Worm (Caenorhabditis elegans) whole organism, midembryonic: Measurements from ENCODE around the gene T01C8.2.

ENCODE experiments used
- T22C8.4 ChIP-seq: fragments of 200-800 bp; sonication (Bioruptor generic); IDR thresholded peaks from 2 replicates; pipeline ENCODE4 v1.3.6; 2022; ENCODE audit warnings: missing genetic modification characterization, missing compliant biosample characterization
- cog-1 ChIP-seq: sonication (generic microtip); optimal IDR thresholded peaks from 2 replicates; lab custom pipeline; 2016; ENCODE audit warnings: missing genetic modification characterization, missing compliant biosample characterization
- flt-1 ChIP-seq: fragments of 200-800 bp; sonication (Bioruptor generic); IDR thresholded peaks from 2 replicates; pipeline ENCODE4 v1.3.6; 2022; ENCODE audit warnings: missing genetic modification characterization, missing compliant biosample characterization
- klf-2 ChIP-seq: fragments of 200-800 bp; sonication (Bioruptor generic); conservative IDR thresholded peaks from 2 replicates; pipeline ENCODE4 v1.3.6; 2022; ENCODE audit warnings: missing genetic modification reagents, missing genetic modification characterization, missing compliant biosample characterization
- med-1 ChIP-seq: sonication (generic microtip); optimal IDR thresholded peaks from 2 replicates; lab custom pipeline; 2017; ENCODE audit warnings: missing genetic modification characterization, mild to moderate bottlenecking, missing compliant biosample characterization, antibody characterized with exemption, missing genetic modification reagents; ENCODE audit not compliant: insufficient read depth
- ref-1 ChIP-seq: fragments of 200-800 bp; sonication (Bioruptor generic); conservative IDR thresholded peaks from 2 replicates; pipeline ENCODE4 v1.3.6; 2022; ENCODE audit warnings: missing genetic modification reagents, missing genetic modification characterization, missing compliant biosample characterization
- tab-1 ChIP-seq: fragments of 200-800 bp; sonication (Bioruptor generic); IDR thresholded peaks from 2 replicates; pipeline ENCODE4 v1.3.6; 2022; ENCODE audit warnings: missing genetic modification characterization, missing compliant biosample characterization
- ztf-23 ChIP-seq: fragments of 200-800 bp; sonication (Bioruptor generic); IDR thresholded peaks from 2 replicates; pipeline ENCODE4 v1.3.6; 2022; ENCODE audit warnings: missing genetic modification reagents, missing genetic modification characterization, missing compliant biosample characterization
- ztf-29 ChIP-seq: fragments of 200-800 bp; sonication (Bioruptor generic); IDR thresholded peaks from 2 replicates; pipeline ENCODE4 v1.3.6; 2022; ENCODE audit warnings: missing genetic modification reagents, missing genetic modification characterization, missing compliant biosample characterization

Gene T01C8.2

DNA sequence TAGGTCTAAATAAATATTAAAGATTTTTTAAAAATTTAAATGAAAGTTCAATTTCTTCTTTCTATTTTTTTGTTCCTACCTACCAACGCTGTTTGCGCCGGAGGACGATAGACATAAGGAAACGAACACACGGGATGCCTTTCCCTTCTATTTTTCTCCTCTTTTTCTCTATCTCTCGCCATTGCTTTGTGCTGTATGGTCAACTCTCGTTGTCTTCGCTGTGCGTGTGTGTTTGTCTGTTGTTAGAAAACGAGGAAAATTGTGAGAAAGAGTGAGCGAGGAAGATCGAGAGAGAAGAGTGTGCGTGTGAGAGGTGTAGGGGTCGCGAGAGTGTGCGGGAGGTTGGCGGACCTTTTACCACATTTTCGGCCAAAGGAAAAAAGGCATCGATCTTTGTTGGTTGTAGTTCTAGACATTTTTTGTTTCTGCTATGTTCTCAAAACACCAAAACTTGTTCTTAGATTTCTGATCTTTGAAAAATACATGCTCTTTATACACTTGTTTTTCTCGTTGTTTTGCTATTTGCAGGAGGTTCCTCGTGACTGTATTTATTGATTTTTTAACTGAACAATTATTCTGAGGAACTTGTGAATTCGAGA, 12.9 kb downstream of the T01C8.2 start:
- TF ChIP-seq klf-2 (GFP tag; lab: Robert Waterston, UW): no peak
- TF ChIP-seq T22C8.4 (GFP tag; lab: Robert Waterston, UW): no peak
- no peak for TF ChIP-seq tab-1 (GFP tag; lab: Robert Waterston, UW)
- no peak for TF ChIP-seq ztf-23 (GFP tag; lab: Robert Waterston, UW)
- TF ChIP-seq med-1: no peak
- TF ChIP-seq ref-1 (GFP tag; lab: Robert Waterston, UW): no peak
- TF ChIP-seq ztf-29 (GFP tag; lab: Robert Waterston, UW): no peak
- no peak for TF ChIP-seq cog-1 (tag; lab: Kevin White, UChicago)
- no peak for TF ChIP-seq flt-1 (GFP tag; lab: Robert Waterston, UW)

DNA sequence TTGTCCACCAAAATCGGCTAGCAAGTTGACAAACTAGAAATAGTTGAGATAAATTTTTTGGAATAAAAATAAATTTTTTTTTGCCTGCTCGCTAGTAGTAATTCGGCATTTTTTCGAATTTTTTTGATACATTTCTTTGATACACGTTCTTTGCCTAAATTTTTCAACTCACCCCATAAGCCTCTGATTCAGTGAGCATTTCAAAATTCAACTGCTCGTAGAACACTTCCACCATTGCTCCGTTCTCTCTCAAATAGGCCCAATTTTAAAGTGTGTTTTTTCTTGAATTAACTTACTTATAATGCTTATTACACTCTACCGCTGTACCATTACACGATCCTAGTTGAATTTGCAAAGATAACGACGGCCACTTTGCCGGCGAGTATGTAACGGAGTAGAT, 17.3 kb downstream of the T01C8.2 start:
- TF ChIP-seq klf-2 (GFP tag; lab: Robert Waterston, UW): no peak
- no peak for TF ChIP-seq ref-1 (GFP tag; lab: Robert Waterston, UW)
- TF ChIP-seq ztf-23 (GFP tag; lab: Robert Waterston, UW): no peak
- TF ChIP-seq med-1: no peak
- TF ChIP-seq flt-1 (GFP tag; lab: Robert Waterston, UW): no peak
- TF ChIP-seq cog-1 (tag; lab: Kevin White, UChicago): no peak
- TF ChIP-seq ztf-29 (GFP tag; lab: Robert Waterston, UW): no peak
- no peak for TF ChIP-seq tab-1 (GFP tag; lab: Robert Waterston, UW)
- TF ChIP-seq T22C8.4 (GFP tag; lab: Robert Waterston, UW): no peak

DNA sequence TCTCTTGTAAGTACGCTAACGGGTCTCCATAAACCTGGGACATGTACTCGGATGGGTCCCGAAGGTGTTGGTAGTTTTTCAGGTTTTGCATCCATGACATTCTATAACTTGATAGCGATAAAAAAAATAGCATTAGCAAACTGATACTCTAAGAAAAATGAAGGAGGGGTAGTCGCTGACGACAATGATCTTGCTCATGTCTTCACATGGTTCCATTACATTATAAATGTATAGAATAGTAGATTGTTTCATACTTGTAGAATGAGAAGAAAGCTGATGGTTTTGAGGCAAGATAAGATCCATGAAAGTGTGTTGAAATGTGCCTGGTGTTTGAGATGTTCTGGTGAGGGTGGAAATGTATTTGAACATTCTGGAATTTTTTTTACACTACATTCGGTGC, 20.8 kb downstream of the T01C8.2 start, which contains the start of gene mec-4:
Gene mec-4 (minus strand): TSS at position 101 of the 400 bp plus-strand sequence.
- TF ChIP-seq ztf-29 (GFP tag; lab: Robert Waterston, UW): no peak
- no peak for TF ChIP-seq med-1
- no peak for TF ChIP-seq T22C8.4 (GFP tag; lab: Robert Waterston, UW)

DNA sequence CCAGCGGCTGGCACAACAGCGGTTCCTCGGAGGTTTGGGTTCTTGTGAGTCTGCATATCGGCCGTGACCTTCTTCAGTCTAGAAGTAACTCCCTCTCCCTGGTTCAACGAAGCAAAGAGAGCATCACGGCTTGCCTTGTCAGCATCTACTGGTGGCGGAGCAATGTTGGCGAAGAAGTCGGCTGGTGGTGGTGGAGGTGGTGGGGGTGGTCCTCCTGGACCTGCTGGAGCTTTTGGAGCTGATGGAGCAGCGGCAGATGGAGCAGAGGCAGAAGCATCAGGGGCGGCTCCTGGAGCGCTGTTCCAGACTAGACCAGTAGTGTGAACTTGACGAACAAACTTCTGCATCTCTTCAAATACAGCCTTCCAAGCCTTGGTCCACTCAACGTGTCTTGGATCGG, 22.3 kb downstream of the T01C8.2 start:
- TF ChIP-seq ztf-23 (GFP tag; lab: Robert Waterston, UW) (no peak), ztf-29 (GFP tag; lab: Robert Waterston, UW) (no peak), med-1 (no peak), cog-1 (tag; lab: Kevin White, UChicago) (no peak), flt-1 (GFP tag; lab: Robert Waterston, UW) (no peak), ref-1 (GFP tag; lab: Robert Waterston, UW) (no peak), T22C8.4 (GFP tag; lab: Robert Waterston, UW) (no peak), tab-1 (GFP tag; lab: Robert Waterston, UW) (no peak), klf-2 (GFP tag; lab: Robert Waterston, UW) (no peak)

DNA sequence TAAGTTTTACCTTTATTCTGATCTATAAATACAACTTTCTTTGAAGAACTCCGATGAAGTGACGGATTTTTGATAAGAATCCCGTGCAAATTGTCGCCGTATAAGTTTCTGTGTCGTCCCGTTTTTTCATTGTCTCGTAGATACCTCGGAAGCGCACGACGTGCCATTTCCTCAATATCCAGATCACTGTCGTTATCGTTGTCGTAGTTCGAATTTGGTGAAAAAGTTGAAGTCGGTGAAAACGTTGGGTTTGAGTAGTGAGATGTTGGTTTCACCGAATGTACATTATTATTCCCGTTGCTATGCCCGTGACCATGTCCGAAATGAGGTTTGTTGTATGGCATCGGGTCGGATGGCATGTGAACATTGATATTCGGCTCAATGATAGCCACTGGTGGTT, 23.5 kb downstream of the T01C8.2 start:
- TF ChIP-seq T22C8.4 (GFP tag; lab: Robert Waterston, UW) (no peak), ref-1 (GFP tag; lab: Robert Waterston, UW) (no peak), cog-1 (tag; lab: Kevin White, UChicago) (no peak), ztf-23 (GFP tag; lab: Robert Waterston, UW) (no peak), med-1 (no peak), tab-1 (GFP tag; lab: Robert Waterston, UW) (no peak), klf-2 (GFP tag; lab: Robert Waterston, UW) (no peak), flt-1 (GFP tag; lab: Robert Waterston, UW) (no peak), ztf-29 (GFP tag; lab: Robert Waterston, UW) (no peak)

DNA sequence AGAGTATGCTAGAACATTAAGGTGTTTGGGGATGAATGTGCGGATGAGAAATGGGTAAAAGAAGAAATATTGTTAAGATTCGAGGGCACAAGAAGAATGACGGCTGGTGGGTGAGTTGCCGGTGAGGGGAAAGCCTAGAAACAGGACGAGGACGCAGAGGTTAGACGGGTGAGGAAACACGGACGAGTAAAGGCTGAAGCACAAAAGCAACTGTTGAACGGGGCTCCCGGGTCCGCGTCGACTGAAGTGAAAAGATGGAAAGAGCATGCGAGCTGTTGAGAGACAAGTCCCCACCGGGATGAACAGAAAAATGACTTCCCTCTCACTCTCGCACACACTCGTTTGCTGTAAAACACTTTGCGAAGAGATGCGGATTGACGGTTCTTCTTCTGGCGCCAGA, 25.7 kb downstream of the T01C8.2 start:
- TF ChIP-seq klf-2 (GFP tag; lab: Robert Waterston, UW): no peak
- no peak for TF ChIP-seq flt-1 (GFP tag; lab: Robert Waterston, UW)
- TF ChIP-seq ztf-29 (GFP tag; lab: Robert Waterston, UW): no peak
- TF ChIP-seq med-1: no peak
- TF ChIP-seq ztf-23 (GFP tag; lab: Robert Waterston, UW): no peak
- no peak for TF ChIP-seq T22C8.4 (GFP tag; lab: Robert Waterston, UW)
- TF ChIP-seq tab-1 (GFP tag; lab: Robert Waterston, UW): no peak
- no peak for TF ChIP-seq cog-1 (tag; lab: Kevin White, UChicago)
- no peak for TF ChIP-seq ref-1 (GFP tag; lab: Robert Waterston, UW)

DNA sequence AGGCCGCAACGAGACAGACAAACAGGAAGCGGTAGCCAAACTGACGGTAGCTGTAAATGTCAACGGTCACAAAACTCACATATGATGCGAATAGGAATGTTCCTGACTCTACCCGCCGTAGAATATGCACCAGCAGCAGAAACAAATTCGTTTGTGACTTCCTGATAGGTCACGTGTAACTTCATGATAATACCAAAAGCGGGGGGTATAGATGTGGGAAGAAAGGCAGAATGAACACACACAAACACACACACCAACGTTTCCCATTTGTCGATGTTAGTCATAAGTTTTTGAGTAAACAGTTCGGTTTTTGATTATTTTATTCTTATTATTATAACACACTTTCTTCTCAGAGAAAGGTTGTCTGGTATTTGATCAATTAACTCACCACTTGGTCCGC, 26.9 kb downstream of the T01C8.2 start:
- TF ChIP-seq ztf-29 (GFP tag; lab: Robert Waterston, UW) (no peak), klf-2 (GFP tag; lab: Robert Waterston, UW) (no peak), cog-1 (tag; lab: Kevin White, UChicago) (no peak), ztf-23 (GFP tag; lab: Robert Waterston, UW) (no peak), ref-1 (GFP tag; lab: Robert Waterston, UW) (no peak), flt-1 (GFP tag; lab: Robert Waterston, UW) (no peak), tab-1 (GFP tag; lab: Robert Waterston, UW) (no peak), med-1 (no peak), T22C8.4 (GFP tag; lab: Robert Waterston, UW) (no peak)

DNA sequence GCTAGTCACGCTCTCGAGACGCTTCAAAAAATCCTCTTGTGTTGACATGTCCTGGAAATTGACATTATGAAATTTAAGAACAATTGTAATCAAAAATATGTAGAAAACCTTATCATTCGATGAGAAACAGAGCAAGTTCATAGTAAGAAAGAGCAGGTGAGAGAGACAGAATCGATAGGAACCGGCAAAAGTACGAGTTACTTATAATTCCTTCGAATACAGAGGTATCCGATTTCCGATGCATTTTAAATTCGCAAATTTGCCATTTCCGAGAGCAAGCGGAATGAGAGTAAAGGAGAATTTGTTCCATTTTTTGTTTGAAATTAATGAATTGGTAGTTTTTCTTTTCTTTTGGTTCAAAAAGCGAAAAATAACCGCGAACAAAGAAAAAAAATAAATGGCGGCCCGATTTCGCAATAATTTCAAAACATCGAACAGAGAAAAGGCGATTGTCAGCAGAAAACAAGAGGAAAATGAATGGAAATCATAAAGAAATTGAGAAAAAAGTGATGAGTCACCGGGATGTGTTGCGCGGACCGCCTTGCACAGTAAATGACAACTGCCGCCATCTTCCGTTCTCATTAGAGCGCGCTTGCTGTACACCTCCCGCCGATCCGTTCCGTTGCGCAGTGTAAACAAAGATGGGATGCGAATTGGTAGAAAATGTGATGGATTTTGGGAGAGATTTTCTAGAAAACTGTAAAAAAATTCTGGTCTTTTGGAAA, 27.5 kb downstream of the T01C8.2 start, which contains the start of gene cas-1:
Gene cas-1 (minus strand): TSS at position 51 of the 725 bp plus-strand sequence.
- TF ChIP-seq ref-1 (GFP tag; lab: Robert Waterston, UW) (no peak), flt-1 (GFP tag; lab: Robert Waterston, UW) (peak; percentile 32; the same call in 1 of the 2 replicates)

DNA sequence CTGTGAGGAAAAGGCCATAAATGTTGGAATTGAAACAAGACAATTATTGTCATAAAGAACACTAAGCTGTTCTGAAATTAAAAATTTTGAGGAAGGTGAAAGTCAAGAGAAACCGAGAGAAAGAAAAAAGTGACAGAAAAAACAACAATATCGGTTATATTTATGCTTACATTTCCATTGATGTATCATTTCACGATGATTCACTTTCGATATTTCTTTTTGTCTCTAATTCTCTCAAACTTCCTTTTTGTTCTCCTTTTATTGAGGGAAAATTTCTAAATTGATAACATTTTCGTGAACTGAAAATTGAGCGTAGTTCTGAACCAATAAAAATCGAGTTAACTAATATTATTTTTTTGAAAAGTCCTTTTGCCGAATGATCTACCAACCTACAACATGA, 28.7 kb downstream of the T01C8.2 start:
- no peak for TF ChIP-seq tab-1 (GFP tag; lab: Robert Waterston, UW)
- no peak for TF ChIP-seq klf-2 (GFP tag; lab: Robert Waterston, UW)
- TF ChIP-seq ref-1 (GFP tag; lab: Robert Waterston, UW): no peak
- TF ChIP-seq ztf-23 (GFP tag; lab: Robert Waterston, UW): no peak
- TF ChIP-seq ztf-29 (GFP tag; lab: Robert Waterston, UW): no peak
- no peak for TF ChIP-seq cog-1 (tag; lab: Kevin White, UChicago)
- no peak for TF ChIP-seq T22C8.4 (GFP tag; lab: Robert Waterston, UW)
- TF ChIP-seq flt-1 (GFP tag; lab: Robert Waterston, UW): no peak
